Worm (Caenorhabditis elegans) whole organism, mixed stage, embryonic: ENCODE results near the gene lin-31.

Experiments
- nhr-237 ChIP-seq: fragments of 150-350 bp; optimal IDR thresholded peaks from 2 replicates; lab custom pipeline; 2014; ENCODE audit warnings: missing biosample characterization, missing genetic modification characterization
- unc-39 ChIP-seq: fragments of 150-350 bp; optimal IDR thresholded peaks from 2 replicates; lab custom pipeline; 2014; ENCODE audit warnings: missing biosample characterization, missing genetic modification characterization

DNA sequence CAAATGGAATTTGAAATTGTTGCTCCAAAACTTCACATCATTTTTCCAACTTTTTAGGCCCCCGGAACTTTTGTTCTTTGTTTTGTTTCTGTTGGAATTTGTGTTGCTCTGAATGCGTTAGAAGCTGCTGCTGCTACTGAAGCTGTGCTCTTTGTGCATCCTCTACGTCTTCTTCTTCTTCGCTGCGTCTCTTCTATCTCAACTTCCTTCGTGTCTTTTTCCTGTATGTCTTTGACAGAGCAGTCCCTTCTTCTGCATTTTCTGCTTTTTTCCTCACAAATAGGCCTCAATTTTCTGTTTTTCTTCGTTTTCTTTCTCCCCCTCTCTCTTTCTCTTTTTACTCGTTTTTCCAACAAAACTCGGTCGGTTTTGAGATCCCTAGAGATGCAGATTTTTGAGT, 21.1 kb upstream of the lin-31 start:
- TF ChIP-seq unc-39 (tag; lab: Kevin White, UChicago) (no peak), nhr-237 (no peak)
